Worm (Caenorhabditis elegans) whole organism, mixed stage, embryonic: ENCODE data around the gene col-172.

ENCODE experiments used
- bed-3 ChIP-seq: fragments of 200-800 bp; sonication (Bioruptor generic); optimal IDR thresholded peaks from 3 replicates; lab custom pipeline; 2018; ENCODE audit warnings: mild to moderate bottlenecking, missing genetic modification characterization, moderate library complexity, missing compliant biosample characterization
- blmp-1 ChIP-seq: fragments of 150-350 bp; optimal IDR thresholded peaks from 2 replicates; lab custom pipeline; 2014; ENCODE audit warnings: missing biosample characterization, missing genetic modification characterization
- ceh-39 ChIP-seq: fragments of 150-350 bp; optimal IDR thresholded peaks from 2 replicates; lab custom pipeline; 2014; ENCODE audit warnings: missing biosample characterization, missing genetic modification characterization
- ceh-43 ChIP-seq: fragments of 200-800 bp; sonication (Bioruptor generic); optimal IDR thresholded peaks from 2 replicates; lab custom pipeline; 2018; ENCODE audit warnings: mild to moderate bottlenecking, missing genetic modification characterization, moderate library complexity, missing compliant biosample characterization
- ceh-83 ChIP-seq: fragments of 200-800 bp; sonication (Bioruptor generic); optimal IDR thresholded peaks from 2 replicates; lab custom pipeline; 2018; ENCODE audit warnings: mild to moderate bottlenecking, missing genetic modification characterization, missing compliant biosample characterization
- ces-1 ChIP-seq: fragments of 150-350 bp; optimal IDR thresholded peaks from 2 replicates; lab custom pipeline; 2014; ENCODE audit warnings: missing biosample characterization, missing genetic modification reagents, missing genetic modification characterization
- cnd-1 ChIP-seq: fragments of 200-800 bp; sonication (Bioruptor generic); optimal IDR thresholded peaks from 2 replicates; lab custom pipeline; 2018; ENCODE audit warnings: mild to moderate bottlenecking, missing genetic modification characterization, missing compliant biosample characterization
- drap-1 ChIP-seq: fragments of 200-800 bp; sonication (Bioruptor generic); optimal IDR thresholded peaks from 3 replicates; lab custom pipeline; 2018; ENCODE audit warnings: mild to moderate bottlenecking, missing genetic modification characterization, missing compliant biosample characterization
- elt-1 ChIP-seq: sonication (generic microtip); optimal IDR thresholded peaks from 2 replicates; lab custom pipeline; 2017; ENCODE audit warnings: missing genetic modification characterization, mild to moderate bottlenecking, missing compliant biosample characterization, antibody characterized with exemption, moderate library complexity, borderline replicate concordance; ENCODE audit not compliant: insufficient read depth
- elt-3 ChIP-seq: fragments of 150-350 bp; optimal IDR thresholded peaks from 2 replicates; lab custom pipeline; 2014; ENCODE audit warnings: missing biosample characterization, missing genetic modification characterization
- flh-1 ChIP-seq: fragments of 200-800 bp; sonication (Bioruptor generic); optimal IDR thresholded peaks from 2 replicates; lab custom pipeline; 2018; ENCODE audit warnings: mild to moderate bottlenecking, missing genetic modification characterization, moderate library complexity, missing compliant biosample characterization
- ham-2 ChIP-seq: fragments of 200-800 bp; sonication (Bioruptor generic); optimal IDR thresholded peaks from 2 replicates; lab custom pipeline; 2018; ENCODE audit warnings: mild to moderate bottlenecking, missing genetic modification characterization, missing compliant biosample characterization
- hlh-1 ChIP-seq: fragments of 150-350 bp; optimal IDR thresholded peaks from 2 replicates; lab custom pipeline; 2014; ENCODE audit warnings: missing biosample characterization, missing genetic modification reagents, missing genetic modification characterization
- lin-13 ChIP-seq: fragments of 150-350 bp; optimal IDR thresholded peaks from 2 replicates; lab custom pipeline; 2014; ENCODE audit warnings: missing biosample characterization, missing genetic modification characterization
- lin-32 ChIP-seq: fragments of 200-800 bp; sonication (Bioruptor generic); optimal IDR thresholded peaks from 2 replicates; lab custom pipeline; 2018; ENCODE audit warnings: mild to moderate bottlenecking, missing genetic modification characterization, missing compliant biosample characterization
- lsy-2 ChIP-seq: fragments of 150-350 bp; optimal IDR thresholded peaks from 2 replicates; lab custom pipeline; 2014; ENCODE audit warnings: missing biosample characterization, missing genetic modification characterization
- mab-5 ChIP-seq: fragments of 150-350 bp; optimal IDR thresholded peaks from 2 replicates; lab custom pipeline; 2014; ENCODE audit warnings: missing biosample characterization, missing genetic modification characterization
- mep-1 ChIP-seq: fragments of 150-350 bp; optimal IDR thresholded peaks from 2 replicates; lab custom pipeline; 2017; ENCODE audit warnings: missing biosample characterization, missing genetic modification reagents, missing genetic modification characterization, inconsistent platforms
- mls-2 ChIP-seq: sonication (generic microtip); optimal IDR thresholded peaks from 2 replicates; lab custom pipeline; 2016; ENCODE audit warnings: mild to moderate bottlenecking, missing genetic modification characterization, moderate library complexity, missing compliant biosample characterization
- nhr-12 ChIP-seq: fragments of 150-350 bp; optimal IDR thresholded peaks from 2 replicates; lab custom pipeline; 2014; ENCODE audit warnings: missing biosample characterization, missing genetic modification characterization
- nhr-2 ChIP-seq: fragments of 150-350 bp; optimal IDR thresholded peaks from 2 replicates; lab custom pipeline; 2014; ENCODE audit warnings: missing biosample characterization, missing genetic modification characterization
- nhr-237 ChIP-seq: fragments of 150-350 bp; optimal IDR thresholded peaks from 2 replicates; lab custom pipeline; 2014; ENCODE audit warnings: missing biosample characterization, missing genetic modification characterization
- nhr-28 ChIP-seq: fragments of 150-350 bp; optimal IDR thresholded peaks from 2 replicates; lab custom pipeline; 2014; ENCODE audit warnings: missing biosample characterization, missing genetic modification characterization
- nhr-76 ChIP-seq: sonication (generic microtip); optimal IDR thresholded peaks from 2 replicates; lab custom pipeline; 2017; ENCODE audit warnings: missing biosample characterization, missing genetic modification characterization
- pha-4 ChIP-seq: fragments of 150-350 bp; optimal IDR thresholded peaks from 2 replicates; lab custom pipeline; 2018; ENCODE audit warnings: missing biosample characterization, missing genetic modification reagents, missing genetic modification characterization
- sem-2 ChIP-seq: fragments of 200-800 bp; sonication (Bioruptor generic); optimal IDR thresholded peaks from 2 replicates; lab custom pipeline; 2018; ENCODE audit warnings: mild to moderate bottlenecking, missing genetic modification characterization, missing compliant biosample characterization
- snpc-4 ChIP-seq: fragments of 150-350 bp; optimal IDR thresholded peaks from 2 replicates; lab custom pipeline; 2014; ENCODE audit warnings: missing biosample characterization, missing genetic modification characterization
- sptf-1 ChIP-seq: sonication (generic microtip); optimal IDR thresholded peaks from 2 replicates; lab custom pipeline; 2017; ENCODE audit warnings: mild to moderate bottlenecking, missing genetic modification characterization, moderate library complexity, missing compliant biosample characterization
- unc-39 ChIP-seq: fragments of 150-350 bp; optimal IDR thresholded peaks from 2 replicates; lab custom pipeline; 2014; ENCODE audit warnings: missing biosample characterization, missing genetic modification characterization
- unc-62 ChIP-seq: fragments of 150-350 bp; optimal IDR thresholded peaks from 2 replicates; lab custom pipeline; 2014; ENCODE audit warnings: missing biosample characterization, missing genetic modification reagents, missing genetic modification characterization
- zip-8 ChIP-seq: fragments of 150-350 bp; optimal IDR thresholded peaks from 2 replicates; lab custom pipeline; 2014; ENCODE audit warnings: missing biosample characterization, missing genetic modification characterization
- ztf-11 ChIP-seq: fragments of 150-350 bp; optimal IDR thresholded peaks from 2 replicates; lab custom pipeline; 2014; ENCODE audit warnings: missing biosample characterization, missing genetic modification characterization

Gene col-172

ce11 chrX:6705156-6705555 lies 32.5 kb downstream of the col-172 start:
- TF ChIP-seq ces-1 (GFP tag; lab: Kevin White, UChicago) (peak; percentile 91), lin-13 (tag; lab: Kevin White, UChicago) (no peak), mab-5 (tag; lab: Kevin White, UChicago) (no peak)

- no peak for TF ChIP-seq mls-2 (tag; lab: Kevin White, UChicago)
- no peak for TF ChIP-seq ztf-11
- no peak for TF ChIP-seq unc-39 (tag; lab: Kevin White, UChicago)
- TF ChIP-seq zip-8 (tag; lab: Kevin White, UChicago): no peak
- no peak for TF ChIP-seq ham-2 (GFP tag; lab: Kevin White, UChicago)
- TF ChIP-seq pha-4: no peak
- no peak for TF ChIP-seq nhr-12 (tag; lab: Kevin White, UChicago)
- TF ChIP-seq drap-1 (GFP tag; lab: Kevin White, UChicago): no peak
- no peak for TF ChIP-seq lsy-2 (tag; lab: Kevin White, UChicago)
These were observed 36.6 kb downstream of the col-172 start, which contains the start of gene acr-3 for ce11 chrX:6709238-6709637. TSS of gene acr-3 (plus strand) at chrX:6709538.

ce11 chrX:6713277-6713676 lies 40.7 kb downstream of the col-172 start, which contains the start of gene nas-11:
TSS of gene nas-11 (plus strand) at chrX:6713577.
- TF ChIP-seq flh-1 (GFP tag; lab: Kevin White, UChicago) (no peak), snpc-4 (no peak), drap-1 (GFP tag; lab: Kevin White, UChicago) (no peak), blmp-1 (tag; lab: Kevin White, UChicago) (no peak), pha-4 (no peak), nhr-76 (tag; lab: Kevin White, UChicago) (no peak), cnd-1 (tag; lab: Kevin White, UChicago) (no peak), lin-32 (GFP tag; lab: Kevin White, UChicago) (no peak), sem-2 (GFP tag; lab: Kevin White, UChicago) (no peak), mls-2 (tag; lab: Kevin White, UChicago) (no peak)

ce11 chrX:6718595-6718994 lies 46.0 kb downstream of the col-172 start, which contains the start of gene smf-2:
TSS of gene smf-2 (minus strand) at chrX:6718695.
- TF ChIP-seq elt-3 (tag; lab: Kevin White, UChicago) (no peak), unc-62 (no peak), unc-39 (tag; lab: Kevin White, UChicago) (no peak), ceh-83 (no peak), mls-2 (tag; lab: Kevin White, UChicago) (no peak), drap-1 (GFP tag; lab: Kevin White, UChicago) (no peak), snpc-4 (no peak), nhr-237 (tag; lab: Kevin White, UChicago) (no peak), nhr-76 (tag; lab: Kevin White, UChicago) (no peak), elt-1 (no peak), pha-4 (no peak), lin-32 (GFP tag; lab: Kevin White, UChicago) (no peak), lsy-2 (tag; lab: Kevin White, UChicago) (no peak), sptf-1 (no peak), zip-8 (tag; lab: Kevin White, UChicago) (no peak), nhr-2 (tag; lab: Kevin White, UChicago) (no peak), lin-13 (tag; lab: Kevin White, UChicago) (no peak), nhr-28 (tag; lab: Kevin White, UChicago) (no peak), mep-1 (tag; lab: Kevin White, UChicago) (no peak), ceh-43 (no peak)

ce11 chrX:6722966-6723365 lies 50.3 kb downstream of the col-172 start, which contains the start of gene smf-1:
TSS of gene smf-1 (minus strand) at chrX:6723066.
- no peak for TF ChIP-seq blmp-1 (tag; lab: Kevin White, UChicago)
- no peak for TF ChIP-seq ceh-43
- TF ChIP-seq lsy-2 (tag; lab: Kevin White, UChicago): no peak
- TF ChIP-seq bed-3 (GFP tag; lab: Kevin White, UChicago): no peak
- TF ChIP-seq ceh-39 (tag; lab: Kevin White, UChicago): no peak
- no peak for TF ChIP-seq nhr-28 (tag; lab: Kevin White, UChicago)
- no peak for TF ChIP-seq elt-1
- TF ChIP-seq flh-1 (GFP tag; lab: Kevin White, UChicago): no peak
- TF ChIP-seq lin-32 (GFP tag; lab: Kevin White, UChicago): no peak
- TF ChIP-seq cnd-1 (tag; lab: Kevin White, UChicago): no peak
- no peak for TF ChIP-seq mep-1 (tag; lab: Kevin White, UChicago)
- TF ChIP-seq ztf-11: no peak
- TF ChIP-seq nhr-2 (tag; lab: Kevin White, UChicago): no peak
- no peak for TF ChIP-seq nhr-76 (tag; lab: Kevin White, UChicago)
- no peak for TF ChIP-seq hlh-1 (tag; lab: Kevin White, UChicago)
